Comparison of ENCODE assay signal across 5 worm cellular contexts in the genomic region with DNA sequence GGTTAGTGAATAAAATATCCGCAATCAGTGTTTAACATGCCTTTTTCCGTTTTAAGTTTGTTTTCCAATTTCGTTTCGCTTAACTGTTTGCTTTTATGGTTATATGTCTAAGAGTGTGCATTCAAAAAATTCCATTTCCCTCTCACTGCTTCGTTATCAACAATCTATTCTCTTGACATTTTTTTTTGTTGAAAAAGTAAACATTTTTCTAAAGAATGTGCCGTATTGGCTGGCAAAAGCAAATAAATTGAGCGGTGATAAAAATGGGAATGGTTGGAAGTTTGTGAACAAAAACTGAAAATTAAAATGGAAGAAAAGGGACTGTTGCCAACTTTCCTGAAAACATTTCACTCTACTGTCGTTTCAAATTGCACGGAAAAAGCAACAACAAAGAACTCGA.
TF ChIP-seq lines count a peak whose summit lies in the region.

No protein-coding gene starts in this region.

TF ChIP-seq in whole organism, L1 larva, 84 proteins besides CTCF, POLR2A, EP300 and RAD21 (continues in another document):
- no peak for TF ChIP-seq efl-1 (optimal IDR thresholded peaks at IDR 0.05; lab: Kevin White, UChicago)
- peak in 1 of 2 experiments; percentile 79 for TF ChIP-seq efl-1 (GFP tag; optimal IDR thresholded peaks at IDR 0.05 in 1 of 2; lab: Kevin White, UChicago)
- no peak for TF ChIP-seq zip-4 (GFP tag; optimal IDR thresholded peaks at IDR 0.05; lab: Kevin White, UChicago)
- TF ChIP-seq lin-35 (GFP tag; optimal IDR thresholded peaks at IDR 0.05; lab: Kevin White, UChicago) = peak in 1 of 2 experiments; percentile 24
- no peak for TF ChIP-seq F16B12.6 (tag; optimal IDR thresholded peaks at IDR 0.05; lab: Kevin White, UChicago)
- no peak for TF ChIP-seq hlh-17 (GFP tag; optimal IDR thresholded peaks at IDR 0.05; lab: Kevin White, UChicago; ENCODE audit: borderline replicate concordance)
- TF ChIP-seq lir-3 (tag; optimal IDR thresholded peaks at IDR 0.05; lab: Kevin White, UChicago; ENCODE audit: poor library complexity) = no peak
- no peak for TF ChIP-seq pqm-1 (tag; optimal IDR thresholded peaks at IDR 0.05; lab: Kevin White, UChicago)
- no peak for TF ChIP-seq nhr-47 (tag; optimal IDR thresholded peaks at IDR 0.05; lab: Kevin White, UChicago)
- TF ChIP-seq egl-27 (tag; optimal IDR thresholded peaks at IDR 0.05; lab: Kevin White, UChicago) = no peak
- no peak for TF ChIP-seq elt-3 (tag; optimal IDR thresholded peaks at IDR 0.05; lab: Kevin White, UChicago)
- TF ChIP-seq lin-39 (tag; optimal IDR thresholded peaks at IDR 0.05; lab: Kevin White, UChicago) = no peak
- peak; percentile 42 for TF ChIP-seq elt-2 (tag; optimal IDR thresholded peaks at IDR 0.05; lab: Kevin White, UChicago)
- TF ChIP-seq nhr-20 (tag; optimal IDR thresholded peaks at IDR 0.05; lab: Kevin White, UChicago) = no peak
- TF ChIP-seq lsy-2 (tag; optimal IDR thresholded peaks at IDR 0.05; lab: Kevin White, UChicago) = no peak
- no peak for TF ChIP-seq grh-1 (GFP tag; IDR thresholded peaks at IDR 0.05; lab: Robert Waterston, UW)
- TF ChIP-seq ceh-82 (tag; optimal IDR thresholded peaks at IDR 0.05; lab: Kevin White, UChicago) = no peak

TF ChIP-seq in whole organism, L2 larva, 48 proteins besides CTCF, POLR2A, EP300 and RAD21:
- TF ChIP-seq sma-9 (GFP tag; optimal IDR thresholded peaks at IDR 0.05; lab: Kevin White, UChicago) (peak; percentile 40), sma-9 (tag; optimal IDR thresholded peaks at IDR 0.05; lab: Kevin White, UChicago) (no peak), gmeb-1 (tag; optimal IDR thresholded peaks at IDR 0.05; lab: Kevin White, UChicago) (peak; percentile 19), crh-2 (tag; optimal IDR thresholded peaks at IDR 0.05; lab: Kevin White, UChicago) (peak; percentile 18), fos-1 (tag; optimal IDR thresholded peaks at IDR 0.05; lab: Kevin White, UChicago) (peak; percentile 68), sma-3 (GFP tag; optimal IDR thresholded peaks at IDR 0.05; lab: Kevin White, UChicago) (no peak)

TF ChIP-seq in whole organism, L3 larva, 47 proteins besides CTCF, POLR2A, EP300 and RAD21:
- no peak for TF ChIP-seq ceh-9 (tag; optimal IDR thresholded peaks at IDR 0.05; lab: Kevin White, UChicago)
- peak; percentile 74 for TF ChIP-seq elt-2 (tag; optimal IDR thresholded peaks at IDR 0.05; lab: Kevin White, UChicago)
- no peak for TF ChIP-seq R02D3.7 (tag; optimal IDR thresholded peaks at IDR 0.05; lab: Kevin White, UChicago)
- no peak for TF ChIP-seq unc-62 (GFP tag; optimal IDR thresholded peaks at IDR 0.05; lab: Kevin White, UChicago)
- TF ChIP-seq lin-39 (tag; optimal IDR thresholded peaks at IDR 0.05; lab: Kevin White, UChicago) = no peak
- peak; percentile 12 for TF ChIP-seq pqm-1 (tag; optimal IDR thresholded peaks at IDR 0.05; lab: Kevin White, UChicago)
- no peak for TF ChIP-seq ceh-82 (tag; optimal IDR thresholded peaks at IDR 0.05; lab: Kevin White, UChicago)
- TF ChIP-seq nfya-1 (tag; optimal IDR thresholded peaks at IDR 0.05; lab: Kevin White, UChicago; ENCODE audit: insufficient read depth) = no peak
- TF ChIP-seq pha-4 (tag; optimal IDR thresholded peaks at IDR 0.05; lab: Kevin White, UChicago) = peak; percentile 85
- TF ChIP-seq unc-39 (tag; optimal IDR thresholded peaks at IDR 0.05; lab: Kevin White, UChicago) = no peak
- TF ChIP-seq aly-2 (tag; optimal IDR thresholded peaks at IDR 0.05; lab: Kevin White, UChicago) = no peak
TF ChIP-seq in whole organism, L3 larva: peak in this region for 3.

TF ChIP-seq in whole organism, L4 larva, 104 proteins besides CTCF, POLR2A, EP300 and RAD21 (continues in another document):
- TF ChIP-seq nhr-77 (tag; optimal IDR thresholded peaks at IDR 0.05; lab: Kevin White, UChicago) = peak; percentile 6
- no peak for TF ChIP-seq ceh-62 (tag; optimal IDR thresholded peaks at IDR 0.05; lab: Kevin White, UChicago)
- peak; percentile 36 for TF ChIP-seq mep-1 (tag; optimal IDR thresholded peaks at IDR 0.05; lab: Kevin White, UChicago)
- no peak for TF ChIP-seq R02D3.7 (tag; optimal IDR thresholded peaks at IDR 0.05; lab: Kevin White, UChicago)
- TF ChIP-seq daf-12 (tag; optimal IDR thresholded peaks at IDR 0.05; lab: Kevin White, UChicago) = no peak
- TF ChIP-seq sdz-12 (GFP tag; optimal IDR thresholded peaks at IDR 0.05; lab: Kevin White, UChicago) = no peak
- peak; percentile 43; the same call in 1 of the 2 replicates for TF ChIP-seq dmd-6 (GFP tag; IDR thresholded peaks at IDR 0.05; lab: Robert Waterston, UW)
- TF ChIP-seq nhr-41 (GFP tag; IDR thresholded peaks at IDR 0.05; lab: Robert Waterston, UW) = no peak
- TF ChIP-seq aha-1 (tag; lab: Kevin White, UChicago) = peak; percentile 19
- TF ChIP-seq fkh-10 (GFP tag; optimal IDR thresholded peaks at IDR 0.05; lab: Kevin White, UChicago) = no peak
- no peak for TF ChIP-seq gei-8 (GFP tag; optimal IDR thresholded peaks at IDR 0.05; lab: Kevin White, UChicago)
- TF ChIP-seq mxl-3 (GFP tag; optimal IDR thresholded peaks at IDR 0.05; lab: Kevin White, UChicago) = no peak
- TF ChIP-seq cey-2 (tag; optimal IDR thresholded peaks at IDR 0.05; lab: Kevin White, UChicago; ENCODE audit: borderline replicate concordance, insufficient read depth) = no peak
- no peak for TF ChIP-seq mxl-2 (GFP tag; conservative IDR thresholded peaks at IDR 0.05; lab: Robert Waterston, UW)
- no peak for TF ChIP-seq ceh-82 (tag; optimal IDR thresholded peaks at IDR 0.05; lab: Kevin White, UChicago)
- no peak for TF ChIP-seq Y75B8A.6 (GFP tag; IDR thresholded peaks at IDR 0.05; lab: Robert Waterston, UW)
- TF ChIP-seq vab-7 (GFP tag; IDR thresholded peaks at IDR 0.05; lab: Robert Waterston, UW) = no peak
- TF ChIP-seq pqm-1 (tag; optimal IDR thresholded peaks at IDR 0.05; lab: Kevin White, UChicago) = peak; percentile 89
- TF ChIP-seq fos-1 (tag; optimal IDR thresholded peaks at IDR 0.05; lab: Kevin White, UChicago) = no peak
- no peak for TF ChIP-seq nhr-111 (GFP tag; optimal IDR thresholded peaks at IDR 0.05; lab: Kevin White, UChicago)
- no peak for TF ChIP-seq spr-3 (GFP tag; optimal IDR thresholded peaks at IDR 0.05; lab: Kevin White, UChicago)
- TF ChIP-seq hmg-1.1 (GFP tag; IDR thresholded peaks at IDR 0.05; lab: Robert Waterston, UW) = no peak
- peak; percentile 77 for TF ChIP-seq dve-1 (tag; optimal IDR thresholded peaks at IDR 0.05; lab: Kevin White, UChicago; ENCODE audit: insufficient read depth)
- TF ChIP-seq lin-38 (GFP tag; IDR thresholded peaks at IDR 0.05; lab: Robert Waterston, UW) = no peak
- TF ChIP-seq duxl-1 (tag; optimal IDR thresholded peaks at IDR 0.05; lab: Kevin White, UChicago; ENCODE audit: poor library complexity) = no peak
- TF ChIP-seq unc-130 (GFP tag; optimal IDR thresholded peaks at IDR 0.05; lab: Kevin White, UChicago) = no peak
- no peak for TF ChIP-seq unc-62 (GFP tag; optimal IDR thresholded peaks at IDR 0.05 in 1 of 2; lab: Kevin White, UChicago)
- no peak for TF ChIP-seq unc-62 (tag; optimal IDR thresholded peaks at IDR 0.05; lab: Kevin White, UChicago)

TF ChIP-seq in whole organism, young adult, 124 proteins besides CTCF, POLR2A, EP300 and RAD21:
- TF ChIP-seq egl-18 (GFP tag; IDR thresholded peaks at IDR 0.05; lab: Robert Waterston, UW) (no peak), lin-35 (GFP tag; optimal IDR thresholded peaks at IDR 0.05; lab: Kevin White, UChicago) (no peak), ZK185.1 (tag; optimal IDR thresholded peaks at IDR 0.05; lab: Kevin White, UChicago; ENCODE audit: poor library complexity, severe bottlenecking) (no peak), lin-54 (GFP tag; optimal IDR thresholded peaks at IDR 0.05; lab: Kevin White, UChicago) (no peak), hmg-1.2 (GFP tag; IDR thresholded peaks at IDR 0.05; lab: Robert Waterston, UW) (no peak), him-1 (tag; optimal IDR thresholded peaks at IDR 0.05; lab: Kevin White, UChicago) (no peak), F57A8.1 (GFP tag; optimal IDR thresholded peaks at IDR 0.05; lab: Kevin White, UChicago) (no peak), madf-3 (GFP tag; IDR thresholded peaks at IDR 0.05; lab: Robert Waterston, UW) (no peak), sea-2 (GFP tag; IDR thresholded peaks at IDR 0.05; lab: Robert Waterston, UW) (no peak), nhr-80 (tag; optimal IDR thresholded peaks at IDR 0.05; lab: Kevin White, UChicago) (peak; percentile 72), bed-2 (GFP tag; IDR thresholded peaks at IDR 0.05; lab: Robert Waterston, UW) (no peak), lag-1 (GFP tag; IDR thresholded peaks at IDR 0.05; lab: Robert Waterston, UW) (no peak), hmg-20 (GFP tag; IDR thresholded peaks at IDR 0.05; lab: Robert Waterston, UW) (no peak), snpc-4 (GFP tag; optimal IDR thresholded peaks at IDR 0.05; lab: Kevin White, UChicago) (no peak), snpc-4 (tag; optimal IDR thresholded peaks at IDR 0.05; lab: Kevin White, UChicago) (peak in 1 of 4 experiments; percentile 32), chd-7 (tag; optimal IDR thresholded peaks at IDR 0.05; lab: Kevin White, UChicago) (no peak)
